Fruit fly (Drosophila melanogaster): ENCODE measurements around the gene gnu.

The gnu gene

DNA sequence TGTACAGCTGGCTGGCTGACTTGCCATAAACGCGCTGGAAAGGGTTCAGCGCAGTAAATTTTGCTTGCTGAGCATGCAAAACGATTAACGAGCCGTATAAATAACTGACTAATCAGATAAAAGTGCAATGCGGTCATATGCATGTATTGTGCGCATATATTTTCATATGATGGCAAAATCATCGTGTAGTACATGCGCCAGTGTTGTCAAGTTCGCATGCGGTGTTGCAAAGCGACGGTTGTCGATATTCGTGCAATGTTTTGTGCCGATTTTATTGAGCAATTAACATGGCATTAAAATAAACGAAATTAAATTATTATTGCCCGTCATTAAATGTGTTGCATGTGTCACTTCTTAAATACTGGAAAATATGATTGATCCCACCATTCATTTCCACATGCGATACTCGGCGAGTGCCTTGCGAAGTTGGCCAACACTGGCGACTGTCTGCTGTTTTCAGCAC lies 13.0 kb downstream of the gnu start:
- TF ChIP-seq Gug (GFP tag; IDR thresholded peaks at IDR 0.05), result peak; percentile 65; the same call in 3 of the 4 replicates
- peak; percentile 70 for TF ChIP-seq Elba2 (GFP tag; optimal IDR thresholded peaks at IDR 0.05)
- peak; percentile 81 for TF ChIP-seq CG2129 (GFP tag; IDR thresholded peaks at IDR 0.05; ENCODE audit: partially characterized antibody)
- TF ChIP-seq CG15514 (GFP tag; optimal IDR thresholded peaks at IDR 0.05), result peak; percentile 75
- peak; percentile 79 for TF ChIP-seq Max (GFP tag; optimal IDR thresholded peaks at IDR 0.05)
- TF ChIP-seq CG4707 (GFP tag; optimal IDR thresholded peaks at IDR 0.05), result no peak
- TF ChIP-seq cg (GFP tag; optimal IDR thresholded peaks at IDR 0.05), result peak; percentile 46
- TF ChIP-seq vfl (GFP tag; optimal IDR thresholded peaks at IDR 0.05), result peak; percentile 65
- no peak for TF ChIP-seq CG13296 (GFP tag; optimal IDR thresholded peaks at IDR 0.05)
- peak; percentile 80 for TF ChIP-seq Atf3 (GFP tag; optimal IDR thresholded peaks at IDR 0.05)
- peak; percentile 87 for TF ChIP-seq slbo (GFP tag; IDR thresholded peaks at IDR 0.05)
- TF ChIP-seq CG16813 (GFP tag; IDR thresholded peaks at IDR 0.05; ENCODE audit: partially characterized antibody), result peak; percentile 82
- no peak for TF ChIP-seq CG10543 (GFP tag; optimal IDR thresholded peaks at IDR 0.05)
- TF ChIP-seq Sry-δ (GFP tag; optimal IDR thresholded peaks at IDR 0.05), result peak; percentile 79
- peak in 1 of 2 experiments; percentile 81 for TF ChIP-seq Hr51 (GFP tag; optimal IDR thresholded peaks at IDR 0.05)
- peak; percentile 83 for TF ChIP-seq HmgZ (tag; optimal IDR thresholded peaks at IDR 0.05)
- TF ChIP-seq Deaf1 (tag; optimal IDR thresholded peaks at IDR 0.05), result no peak
- TF ChIP-seq Six4 (GFP tag; optimal IDR thresholded peaks at IDR 0.05), result peak; percentile 54
- TF ChIP-seq dmrt11E (tag; optimal IDR thresholded peaks at IDR 0.05), result peak; percentile 45
- peak; percentile 83 for TF ChIP-seq Xbp1 (GFP tag; optimal IDR thresholded peaks at IDR 0.05)
- no peak for TF ChIP-seq Lpt (GFP tag; optimal IDR thresholded peaks at IDR 0.05)
- TF ChIP-seq Rx (GFP tag; IDR thresholded peaks at IDR 0.05), result peak; percentile 80
- TF ChIP-seq CG5180 (GFP tag; optimal IDR thresholded peaks at IDR 0.05), result peak; percentile 48
- TF ChIP-seq pros (GFP tag; optimal IDR thresholded peaks at IDR 0.05), result no peak
- TF ChIP-seq Opbp (GFP tag; IDR thresholded peaks at IDR 0.05; ENCODE audit: partially characterized antibody), result peak; percentile 81
- no peak for TF ChIP-seq dmrt99B (tag; optimal IDR thresholded peaks at IDR 0.05)
- TF ChIP-seq zf30C (GFP tag; optimal IDR thresholded peaks at IDR 0.05), result no peak
- peak; percentile 65 for TF ChIP-seq CG9876 (GFP tag; optimal IDR thresholded peaks at IDR 0.05)
- peak; percentile 83 for TF ChIP-seq CG6689 (GFP tag; IDR thresholded peaks at IDR 0.05)
- no peak for TF ChIP-seq CG8478 (optimal IDR thresholded peaks at IDR 0.05)
- peak; percentile 72 for TF ChIP-seq cato (GFP tag; optimal IDR thresholded peaks at IDR 0.05; ENCODE audit: borderline replicate concordance)
- peak; percentile 63 for TF ChIP-seq CG11723 (GFP tag; optimal IDR thresholded peaks at IDR 0.05)
- peak; percentile 61 for TF ChIP-seq CG11398 (GFP tag; optimal IDR thresholded peaks at IDR 0.05)
- peak; percentile 34; the same call in 1 of the 2 replicates for TF ChIP-seq CG43689 (GFP tag; IDR thresholded peaks at IDR 0.05)
- TF ChIP-seq CTCF (GFP tag; optimal IDR thresholded peaks at IDR 0.05), result peak; percentile 12
- TF ChIP-seq CG12744 (GFP tag; optimal IDR thresholded peaks at IDR 0.05), result peak; percentile 62
- no peak for TF ChIP-seq CG2678 (tag; optimal IDR thresholded peaks at IDR 0.05)
- TF ChIP-seq fu2 (GFP tag; optimal IDR thresholded peaks at IDR 0.05), result peak; percentile 80
- TF ChIP-seq Sry-β (GFP tag; optimal IDR thresholded peaks at IDR 0.05), result peak; percentile 28
- peak; percentile 38 for TF ChIP-seq fd3F (GFP tag; optimal IDR thresholded peaks at IDR 0.05)
- no peak; the same call in 1 of the 2 replicates for TF ChIP-seq E2f2 (GFP tag; IDR thresholded peaks at IDR 0.05)
- TF ChIP-seq CG12219 (GFP tag; optimal IDR thresholded peaks at IDR 0.05), result no peak
- peak; percentile 59 for TF ChIP-seq wor (GFP tag; IDR thresholded peaks at IDR 0.05)
- TF ChIP-seq CG6854 (GFP tag; optimal IDR thresholded peaks at IDR 0.05), result no peak
- peak; percentile 4 for TF ChIP-seq CG33557 (GFP tag; optimal IDR thresholded peaks at IDR 0.05)
- peak; percentile 62 for TF ChIP-seq CG17912 (GFP tag; optimal IDR thresholded peaks at IDR 0.05)
- TF ChIP-seq gcm2 (GFP tag; optimal IDR thresholded peaks at IDR 0.05), result peak; percentile 47
- TF ChIP-seq CG11696 (GFP tag; IDR thresholded peaks at IDR 0.05), result 0 out of 2 replicates have a peak, but pooled peaks have one; percentile 14
- peak; percentile 34 for TF ChIP-seq CG9797 (GFP tag; optimal IDR thresholded peaks at IDR 0.05)
- TF ChIP-seq ci (GFP tag; IDR thresholded peaks at IDR 0.05), result peak; percentile 86
- peak; percentile 55 for TF ChIP-seq CG4730 (GFP tag; IDR thresholded peaks at IDR 0.05)

Data from whole organism, embryonic.